Fruit fly (Drosophila melanogaster) whole organism, embryonic: ENCODE results near the gene Dok.

Experiments
- Abd-B ChIP-seq: fragments of 200-800 bp; sonication (Bioruptor generic); optimal IDR thresholded peaks from 2 replicates; lab custom pipeline; 2018; ENCODE audit warnings: missing biosample characterization, mild to moderate bottlenecking, missing genetic modification characterization, moderate library complexity
- Asciz ChIP-seq: fragments of 200-800 bp; sonication (Bioruptor generic); optimal IDR thresholded peaks from 2 replicates; lab custom pipeline; 2017; ENCODE audit warnings: missing biosample characterization, mild to moderate bottlenecking, missing genetic modification characterization, missing genetic modification reagents
- B-H1 ChIP-seq: fragments of 200-800 bp; sonication (Bioruptor generic); IDR thresholded peaks from 3 replicates; pipeline ENCODE4 v1.3.6; 2022; ENCODE audit warnings: missing biosample characterization, missing genetic modification characterization
- CG11093 ChIP-seq: fragments of 200-800 bp; sonication (Bioruptor generic); IDR thresholded peaks from 3 replicates; pipeline ENCODE4 v1.3.6; 2022; ENCODE audit warnings: missing biosample characterization, missing genetic modification characterization
- CG11247 ChIP-seq: fragments of 200-800 bp; sonication (Bioruptor generic); IDR thresholded peaks from 2 replicates; pipeline ENCODE4 v1.3.6; 2022; ENCODE audit warnings: missing biosample characterization, missing genetic modification characterization
- CG11398 ChIP-seq: fragments of 200-800 bp; sonication (Bioruptor generic); optimal IDR thresholded peaks from 2 replicates; lab custom pipeline; 2016; ENCODE audit warnings: missing biosample characterization, missing genetic modification characterization
- CG11456 ChIP-seq: fragments of 200-800 bp; sonication (Bioruptor generic); IDR thresholded peaks from 3 replicates; pipeline ENCODE4 v1.3.6; 2022; ENCODE audit warnings: missing biosample characterization, missing genetic modification characterization
- CG12744 ChIP-seq: fragments of 200-800 bp; sonication (Bioruptor generic); optimal IDR thresholded peaks from 2 replicates; lab custom pipeline; 2016; ENCODE audit warnings: missing biosample characterization, missing genetic modification characterization
- CG13296 ChIP-seq: fragments of 200-800 bp; sonication (Bioruptor generic); optimal IDR thresholded peaks from 3 replicates; lab custom pipeline; 2018; ENCODE audit warnings: missing biosample characterization, mild to moderate bottlenecking, missing genetic modification characterization
- CG13424 ChIP-seq: fragments of 200-800 bp; sonication (Bioruptor generic); optimal IDR thresholded peaks from 2 replicates; lab custom pipeline; 2019; ENCODE audit warnings: missing biosample characterization, mild to moderate bottlenecking, missing genetic modification characterization, moderate library complexity
- CG17568 ChIP-seq: fragments of 200-800 bp; sonication (Bioruptor generic); optimal IDR thresholded peaks from 2 replicates; lab custom pipeline; 2018; ENCODE audit warnings: missing biosample characterization, mild to moderate bottlenecking, missing genetic modification characterization, moderate library complexity
- CG18262 ChIP-seq: fragments of 200-800 bp; optimal IDR thresholded peaks from 3 replicates; lab custom pipeline; 2019; ENCODE audit warnings: missing biosample characterization, mild to moderate bottlenecking, missing genetic modification characterization, moderate library complexity
- CG2889 ChIP-seq: fragments of 200-800 bp; sonication (Bioruptor generic); IDR thresholded peaks from 3 replicates; pipeline ENCODE4 v1.3.6; 2022; ENCODE audit warnings: missing biosample characterization, missing genetic modification characterization
- CG31224 ChIP-seq: fragments of 200-800 bp; sonication (Bioruptor generic); IDR thresholded peaks from 2 replicates; pipeline ENCODE4 v1.3.6; 2022; ENCODE audit warnings: missing biosample characterization, missing genetic modification characterization
- CG32772 ChIP-seq: fragments of 200-800 bp; sonication (Bioruptor generic); IDR thresholded peaks from 2 replicates; pipeline ENCODE4 v1.3.6; 2022; ENCODE audit warnings: missing biosample characterization, missing genetic modification characterization
- CG3995 ChIP-seq: fragments of 200-800 bp; sonication (Bioruptor generic); optimal IDR thresholded peaks from 3 replicates; lab custom pipeline; 2016; ENCODE audit warnings: missing biosample characterization, missing genetic modification characterization
- CG42726 ChIP-seq: fragments of 200-800 bp; sonication (Bioruptor generic); IDR thresholded peaks from 2 replicates; pipeline ENCODE4 v1.3.6; 2022; ENCODE audit warnings: missing biosample characterization, missing genetic modification characterization; ENCODE audit not compliant: partially characterized antibody
- CG4360 ChIP-seq: fragments of 200-800 bp; sonication (Bioruptor generic); IDR thresholded peaks from 2 replicates; pipeline ENCODE4 v1.3.6; 2022; ENCODE audit warnings: missing biosample characterization, missing genetic modification characterization
- CG4617 ChIP-seq: fragments of 200-800 bp; sonication (Bioruptor generic); optimal IDR thresholded peaks from 3 replicates; lab custom pipeline; 2016; ENCODE audit warnings: missing biosample characterization, missing genetic modification characterization, borderline replicate concordance
- CG6254 ChIP-seq: fragments of 200-800 bp; sonication (Bioruptor generic); optimal IDR thresholded peaks from 3 replicates; lab custom pipeline; 2017; ENCODE audit warnings: mild to moderate bottlenecking, missing biosample characterization, missing genetic modification reagents, missing genetic modification characterization
- CG6765 ChIP-seq: fragments of 200-800 bp; sonication (Bioruptor generic); optimal IDR thresholded peaks from 3 replicates; lab custom pipeline; 2017; ENCODE audit warnings: missing biosample characterization, mild to moderate bottlenecking, missing genetic modification characterization
- CG6854 ChIP-seq: fragments of 200-800 bp; sonication (Bioruptor generic); optimal IDR thresholded peaks from 3 replicates; lab custom pipeline; 2017; ENCODE audit warnings: missing biosample characterization, mild to moderate bottlenecking, missing genetic modification characterization
- CG7839 ChIP-seq: fragments of 200-800 bp; sonication (Bioruptor generic); optimal IDR thresholded peaks from 3 replicates; lab custom pipeline; 2018; ENCODE audit warnings: missing biosample characterization, mild to moderate bottlenecking, missing genetic modification characterization, moderate library complexity
- CG9215 ChIP-seq: fragments of 200-800 bp; sonication (Bioruptor generic); IDR thresholded peaks from 2 replicates; pipeline ENCODE4 v1.3.6; 2022; ENCODE audit warnings: missing biosample characterization, missing genetic modification characterization
- CG9817 ChIP-seq: fragments of 200-800 bp; sonication (Bioruptor generic); optimal IDR thresholded peaks from 2 replicates; lab custom pipeline; 2018; ENCODE audit warnings: missing biosample characterization, mild to moderate bottlenecking, missing genetic modification characterization, moderate library complexity
- Dbx ChIP-seq: fragments of 200-800 bp; sonication (Bioruptor generic); IDR thresholded peaks from 3 replicates; pipeline ENCODE4 v1.3.6; 2022; ENCODE audit warnings: missing biosample characterization, missing genetic modification characterization
- Deaf1 ChIP-seq: fragments of 200-800 bp; optimal IDR thresholded peaks from 3 replicates; lab custom pipeline; 2019; ENCODE audit warnings: missing biosample characterization, mild to moderate bottlenecking, missing genetic modification characterization, moderate library complexity
- Dfd ChIP-seq, 2 experiments: fragments of >200 bp; optimal IDR thresholded peaks; 2 replicates each; lab custom pipeline; 2017; ENCODE audit warnings: missing biosample characterization in 2 of 2, missing genetic modification characterization in 2 of 2
- Eip74EF ChIP-seq, 2 experiments: fragments of 200-800 bp in 1 of 2; fragments of >200 bp in 1 of 2; sonication (Bioruptor generic) in 1 of 2; optimal IDR thresholded peaks; 2 replicates each; lab custom pipeline; 2017 to 2019; ENCODE audit warnings: missing biosample characterization in 2 of 2, missing genetic modification characterization in 2 of 2, mild to moderate bottlenecking in 1 of 2, moderate library complexity in 1 of 2
- Nf-YA ChIP-seq: fragments of 200-800 bp; sonication (Bioruptor generic); IDR thresholded peaks from 2 replicates; pipeline ENCODE4 v1.3.6; 2022; ENCODE audit warnings: missing biosample characterization, missing genetic modification characterization
- Spps ChIP-seq: fragments of 200-800 bp; sonication (Bioruptor generic); optimal IDR thresholded peaks from 2 replicates; lab custom pipeline; 2018; ENCODE audit warnings: missing biosample characterization, mild to moderate bottlenecking, missing genetic modification characterization
- Taf1 ChIP-seq: fragments of 200-800 bp; sonication (Bioruptor generic); IDR thresholded peaks from 2 replicates; pipeline ENCODE4 v1.3.6; 2022; ENCODE audit warnings: missing biosample characterization, missing genetic modification characterization
- Tbp ChIP-seq: fragments of >200 bp; optimal IDR thresholded peaks from 2 replicates; lab custom pipeline; 2018; ENCODE audit warnings: missing biosample characterization, missing genetic modification characterization
- ara ChIP-seq: fragments of 200-800 bp; sonication (Bioruptor generic); IDR thresholded peaks from 2 replicates; pipeline ENCODE4 v1.3.6; 2022; ENCODE audit warnings: missing biosample characterization, missing genetic modification characterization
- bowl ChIP-seq: fragments of 200-800 bp; sonication (Bioruptor generic); IDR thresholded peaks from 2 replicates; pipeline ENCODE4 v1.3.6; 2022; ENCODE audit warnings: missing biosample characterization, missing genetic modification characterization
- dmrt99B ChIP-seq: fragments of 200-800 bp; sonication (Bioruptor generic); optimal IDR thresholded peaks from 2 replicates; lab custom pipeline; 2018; ENCODE audit warnings: missing biosample characterization, mild to moderate bottlenecking, missing genetic modification characterization, moderate library complexity
- dpn ChIP-seq, 2 experiments: fragments of 200-800 bp; sonication (Bioruptor generic); optimal IDR thresholded peaks; 3 replicates each; lab custom pipeline; 2016; ENCODE audit warnings: missing biosample characterization in 2 of 2, missing genetic modification characterization in 2 of 2
- gsb-n ChIP-seq: fragments of 200-800 bp; sonication (Bioruptor generic); optimal IDR thresholded peaks from 3 replicates; lab custom pipeline; 2018; ENCODE audit warnings: missing biosample characterization, mild to moderate bottlenecking, missing genetic modification characterization
- hbn ChIP-seq: fragments of 200-800 bp; sonication (Bioruptor generic); IDR thresholded peaks from 2 replicates; pipeline ENCODE4 v1.3.6; 2022; ENCODE audit warnings: missing biosample characterization, missing genetic modification characterization; ENCODE audit not compliant: partially characterized antibody
- jigr1 ChIP-seq: fragments of 200-800 bp; sonication (Bioruptor generic); IDR thresholded peaks from 3 replicates; pipeline ENCODE4 v1.3.6; 2022; ENCODE audit warnings: missing biosample characterization, missing genetic modification characterization
- jumu ChIP-seq: fragments of 200-800 bp; sonication (Bioruptor generic); optimal IDR thresholded peaks from 3 replicates; lab custom pipeline; 2016; ENCODE audit warnings: missing biosample characterization, missing genetic modification characterization
- mirr ChIP-seq: fragments of 200-800 bp; sonication (Bioruptor generic); optimal IDR thresholded peaks from 3 replicates; lab custom pipeline; 2018; ENCODE audit warnings: missing biosample characterization, mild to moderate bottlenecking, missing genetic modification characterization
- pfk ChIP-seq: fragments of 200-800 bp; sonication (Bioruptor generic); optimal IDR thresholded peaks from 2 replicates; lab custom pipeline; 2018; ENCODE audit warnings: missing biosample characterization, mild to moderate bottlenecking, missing genetic modification characterization, moderate library complexity
- prd ChIP-seq, 3 experiments: fragments of >200 bp in 2 of 3; fragments of 200-800 bp in 1 of 3; sonication (Bioruptor generic) in 1 of 3; optimal IDR thresholded peaks in 2 of 3; IDR thresholded peaks in 1 of 3; 2 replicates in 2 of 3; 3 replicates in 1 of 3; pipeline versions ENCODE4 v1.3.6 to Lab custom; 2017 to 2022; ENCODE audit warnings: missing biosample characterization in 1 of 3, missing genetic modification characterization in 1 of 3
- pum ChIP-seq: fragments of 200-800 bp; sonication (Bioruptor generic); optimal IDR thresholded peaks from 2 replicates; lab custom pipeline; 2016; ENCODE audit warnings: missing biosample characterization, missing genetic modification characterization
- ro ChIP-seq: fragments of 200-800 bp; sonication (Bioruptor generic); IDR thresholded peaks from 2 replicates; pipeline ENCODE4 v1.3.6; 2022; ENCODE audit warnings: missing biosample characterization, missing genetic modification characterization
- stc ChIP-seq: fragments of 200-800 bp; sonication (Bioruptor generic); IDR thresholded peaks from 2 replicates; pipeline ENCODE4 v1.3.6; 2022; ENCODE audit warnings: missing biosample characterization, missing genetic modification characterization
- zf30C ChIP-seq: fragments of 200-800 bp; sonication (Bioruptor generic); optimal IDR thresholded peaks from 3 replicates; lab custom pipeline; 2018; ENCODE audit warnings: missing biosample characterization, mild to moderate bottlenecking, missing genetic modification characterization

The Dok gene

dm6 chrX:7293874-7294559 is 30.0 kb upstream of the Dok start (continued):
- TF ChIP-seq CG13424 (tag; lab: Kevin White, UChicago) (peak; percentile 95), CG9817 (peak; percentile 81), stc (GFP tag; lab: Robert Waterston, UW) (peak; percentile 87), CG6854 (GFP tag; lab: Kevin White, UChicago) (peak; percentile 81), Deaf1 (tag; lab: Kevin White, UChicago) (peak; percentile 71), CG12744 (GFP tag; lab: Kevin White, UChicago) (no peak), CG2889 (GFP tag; lab: Robert Waterston, UW) (peak; percentile 54; the same call in 1 of the 3 replicates), Eip74EF (GFP tag; optimal IDR thresholded peaks at IDR 0.05; lab: Kevin White, UChicago) (peak in 1 of 2 experiments; percentile 96), dpn (GFP tag; optimal IDR thresholded peaks at IDR 0.05; lab: Kevin White, UChicago) (peak in 1 of 2 experiments; percentile 74), CG6765 (GFP tag; lab: Kevin White, UChicago) (peak; percentile 53), hbn (GFP tag; lab: Robert Waterston, UW) (no peak), zf30C (GFP tag; lab: Kevin White, UChicago) (peak; percentile 93), pum (GFP tag; lab: Kevin White, UChicago) (no peak), CG4617 (GFP tag; lab: Kevin White, UChicago) (peak; percentile 15), CG11456 (peak; percentile 60; the same call in 2 of the 3 replicates), mirr (GFP tag; lab: Kevin White, UChicago) (no peak), CG4360 (GFP tag; lab: Robert Waterston, UW) (no peak), CG42726 (GFP tag; lab: Robert Waterston, UW) (no peak), CG17568 (peak; percentile 87), Dfd (GFP tag; optimal IDR thresholded peaks at IDR 0.05; lab: Kevin White, UChicago) (no peak), CG3995 (GFP tag; lab: Kevin White, UChicago) (no peak), CG11093 (GFP tag; lab: Robert Waterston, UW) (peak; percentile 79), jumu (GFP tag; lab: Kevin White, UChicago) (peak; percentile 7), CG6254 (GFP tag; lab: Kevin White, UChicago) (peak; percentile 94), Dbx (GFP tag; lab: Robert Waterston, UW) (no peak; the same call in 2 of the 3 replicates), CG7839 (tag; lab: Kevin White, UChicago) (peak; percentile 93), Taf1 (peak; percentile 17; the same call in 1 of the 2 replicates), B-H1 (GFP tag; lab: Robert Waterston, UW) (peak; percentile 68), jigr1 (peak; percentile 74; the same call in 1 of the 3 replicates), pfk (GFP tag; lab: Kevin White, UChicago) (peak; percentile 53), bowl (GFP tag; lab: Robert Waterston, UW) (peak; percentile 24; the same call in 1 of the 2 replicates), Abd-B (GFP tag; lab: Kevin White, UChicago) (peak; percentile 84), CG31224 (GFP tag; lab: Robert Waterston, UW) (no peak), ara (peak; percentile 83), CG32772 (GFP tag; lab: Robert Waterston, UW) (peak; percentile 62), dmrt99B (tag; lab: Kevin White, UChicago) (peak; percentile 95), Spps (tag; lab: Kevin White, UChicago) (peak; percentile 93), CG11398 (GFP tag; lab: Kevin White, UChicago) (no peak), ro (GFP tag; lab: Robert Waterston, UW) (peak; percentile 73; the same call in 1 of the 2 replicates), gsb-n (tag; lab: Kevin White, UChicago) (peak; percentile 94), Nf-YA (GFP tag; lab: Robert Waterston, UW) (peak; percentile 81), CG9215 (0 out of 2 replicates have a peak, but pooled peaks have one; percentile 8), Tbp (GFP tag; lab: Kevin White, UChicago) (no peak), CG13296 (GFP tag; lab: Kevin White, UChicago) (peak; percentile 90), CG11247 (GFP tag; lab: Robert Waterston, UW) (no peak), Asciz (GFP tag; lab: Kevin White, UChicago) (peak; percentile 96), CG18262 (tag; lab: Kevin White, UChicago) (peak; percentile 98), prd (optimal IDR thresholded peaks at IDR 0.05; lab: Kevin White, UChicago) (no peak), prd (GFP tag; IDR thresholded peaks at IDR 0.05; lab: Robert Waterston, UW) (peak; percentile 85)
